Worm (Caenorhabditis elegans) whole organism, L3 larva: ENCODE measurements around the gene K08H2.7.

Experiments used
- elt-1 ChIP-seq: fragments of 150-350 bp; optimal IDR thresholded peaks from 2 replicates; lab custom pipeline; 2014; ENCODE audit warnings: missing biosample characterization, missing genetic modification characterization
- elt-3 ChIP-seq, 3 experiments: fragments of 150-350 bp in 1 of 3; sonication (generic microtip) in 2 of 3; optimal IDR thresholded peaks; 2 replicates in 2 of 3; 4 replicates in 1 of 3; lab custom pipeline; 2014 to 2017; ENCODE audit warnings: missing biosample characterization in 3 of 3, missing genetic modification characterization in 3 of 3
- mdl-1 ChIP-seq: fragments of 150-350 bp; optimal IDR thresholded peaks from 2 replicates; lab custom pipeline; 2014; ENCODE audit warnings: missing biosample characterization, missing genetic modification characterization
- nhr-28 ChIP-seq: fragments of 150-350 bp; optimal IDR thresholded peaks from 2 replicates; lab custom pipeline; 2014; ENCODE audit warnings: missing biosample characterization, missing genetic modification characterization
- pha-4 ChIP-seq: fragments of 150-350 bp; optimal IDR thresholded peaks from 2 replicates; lab custom pipeline; 2014; ENCODE audit warnings: missing biosample characterization, missing genetic modification reagents, missing genetic modification characterization
- pqm-1 ChIP-seq: fragments of 150-350 bp; optimal IDR thresholded peaks from 2 replicates; lab custom pipeline; 2017; ENCODE audit warnings: missing biosample characterization, missing genetic modification characterization, inconsistent platforms
- sea-2 ChIP-seq: fragments of 150-350 bp; sonication (generic microtip); optimal IDR thresholded peaks from 4 replicates; lab custom pipeline; 2014; ENCODE audit warnings: missing biosample characterization, missing genetic modification reagents, missing genetic modification characterization
- skn-1 ChIP-seq: fragments of 150-350 bp; optimal IDR thresholded peaks from 2 replicates; lab custom pipeline; 2014; ENCODE audit warnings: missing biosample characterization, missing genetic modification characterization
- unc-62 ChIP-seq: fragments of 150-350 bp; sonication (generic microtip); optimal IDR thresholded peaks from 4 replicates; lab custom pipeline; 2014; ENCODE audit warnings: missing biosample characterization, missing genetic modification reagents, missing genetic modification characterization
- zag-1 ChIP-seq: fragments of 150-350 bp; optimal IDR thresholded peaks from 2 replicates; lab custom pipeline; 2014; ENCODE audit warnings: missing biosample characterization, missing genetic modification characterization

DNA sequence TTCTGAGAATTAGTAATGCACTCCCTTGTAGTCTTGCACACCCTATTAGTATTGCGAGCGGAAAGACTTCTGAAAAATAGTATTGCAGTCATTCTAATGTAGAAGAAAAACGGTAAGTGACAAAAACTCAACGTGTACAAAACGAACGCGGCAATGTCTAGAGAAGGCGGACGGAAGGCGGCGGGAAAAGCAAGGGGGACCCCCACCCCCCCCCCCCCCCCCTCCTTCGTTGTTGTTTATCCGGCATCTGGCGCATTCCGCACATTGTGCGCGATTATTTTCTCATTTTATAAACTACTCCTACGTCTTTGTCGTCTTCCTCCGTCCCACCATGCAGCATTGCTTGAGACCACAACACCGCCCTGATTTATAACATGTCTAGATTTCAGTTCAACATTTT is 45.9 kb downstream of the K08H2.7 start:
- TF ChIP-seq zag-1 (tag; lab: Kevin White, UChicago) (no peak), pha-4 (tag; lab: Kevin White, UChicago) (no peak), skn-1 (tag; lab: Kevin White, UChicago) (no peak), unc-62 (GFP tag; lab: Kevin White, UChicago) (no peak), elt-1 (no peak), nhr-28 (no peak), elt-3 (tag; optimal IDR thresholded peaks at IDR 0.05; lab: Kevin White, UChicago) (no peak), mdl-1 (tag; lab: Kevin White, UChicago) (no peak), pqm-1 (tag; lab: Kevin White, UChicago) (no peak), sea-2 (GFP tag; lab: Kevin White, UChicago) (no peak)
